Worm (Caenorhabditis elegans) whole organism, mixed stage, embryonic: ENCODE measurements around the gene acs-3.

ENCODE experiments used
- M03D4.4 ChIP-seq: sonication (generic microtip); optimal IDR thresholded peaks from 2 replicates; lab custom pipeline; 2017; ENCODE audit warnings: mild to moderate bottlenecking, missing genetic modification characterization, missing compliant biosample characterization
- bed-3 ChIP-seq: fragments of 200-800 bp; sonication (Bioruptor generic); optimal IDR thresholded peaks from 3 replicates; lab custom pipeline; 2018; ENCODE audit warnings: mild to moderate bottlenecking, missing genetic modification characterization, moderate library complexity, missing compliant biosample characterization
- ceh-39 ChIP-seq: fragments of 150-350 bp; optimal IDR thresholded peaks from 2 replicates; lab custom pipeline; 2014; ENCODE audit warnings: missing biosample characterization, missing genetic modification characterization
- ceh-43 ChIP-seq: fragments of 200-800 bp; sonication (Bioruptor generic); optimal IDR thresholded peaks from 2 replicates; lab custom pipeline; 2018; ENCODE audit warnings: mild to moderate bottlenecking, missing genetic modification characterization, moderate library complexity, missing compliant biosample characterization
- ceh-83 ChIP-seq: fragments of 200-800 bp; sonication (Bioruptor generic); optimal IDR thresholded peaks from 2 replicates; lab custom pipeline; 2018; ENCODE audit warnings: mild to moderate bottlenecking, missing genetic modification characterization, missing compliant biosample characterization
- cnd-1 ChIP-seq: fragments of 200-800 bp; sonication (Bioruptor generic); optimal IDR thresholded peaks from 2 replicates; lab custom pipeline; 2018; ENCODE audit warnings: mild to moderate bottlenecking, missing genetic modification characterization, missing compliant biosample characterization
- drap-1 ChIP-seq: fragments of 200-800 bp; sonication (Bioruptor generic); optimal IDR thresholded peaks from 3 replicates; lab custom pipeline; 2018; ENCODE audit warnings: mild to moderate bottlenecking, missing genetic modification characterization, missing compliant biosample characterization
- elt-1 ChIP-seq: sonication (generic microtip); optimal IDR thresholded peaks from 2 replicates; lab custom pipeline; 2017; ENCODE audit warnings: missing genetic modification characterization, mild to moderate bottlenecking, missing compliant biosample characterization, antibody characterized with exemption, moderate library complexity, borderline replicate concordance; ENCODE audit not compliant: insufficient read depth
- elt-3 ChIP-seq: fragments of 150-350 bp; optimal IDR thresholded peaks from 2 replicates; lab custom pipeline; 2014; ENCODE audit warnings: missing biosample characterization, missing genetic modification characterization
- flh-1 ChIP-seq: fragments of 200-800 bp; sonication (Bioruptor generic); optimal IDR thresholded peaks from 2 replicates; lab custom pipeline; 2018; ENCODE audit warnings: mild to moderate bottlenecking, missing genetic modification characterization, moderate library complexity, missing compliant biosample characterization
- ham-2 ChIP-seq: fragments of 200-800 bp; sonication (Bioruptor generic); optimal IDR thresholded peaks from 2 replicates; lab custom pipeline; 2018; ENCODE audit warnings: mild to moderate bottlenecking, missing genetic modification characterization, missing compliant biosample characterization
- hlh-1 ChIP-seq: fragments of 150-350 bp; optimal IDR thresholded peaks from 2 replicates; lab custom pipeline; 2014; ENCODE audit warnings: missing biosample characterization, missing genetic modification reagents, missing genetic modification characterization
- lin-13 ChIP-seq: fragments of 150-350 bp; optimal IDR thresholded peaks from 2 replicates; lab custom pipeline; 2014; ENCODE audit warnings: missing biosample characterization, missing genetic modification characterization
- lin-32 ChIP-seq: fragments of 200-800 bp; sonication (Bioruptor generic); optimal IDR thresholded peaks from 2 replicates; lab custom pipeline; 2018; ENCODE audit warnings: mild to moderate bottlenecking, missing genetic modification characterization, missing compliant biosample characterization
- lsy-2 ChIP-seq: fragments of 150-350 bp; optimal IDR thresholded peaks from 2 replicates; lab custom pipeline; 2014; ENCODE audit warnings: missing biosample characterization, missing genetic modification characterization
- mab-5 ChIP-seq: fragments of 150-350 bp; optimal IDR thresholded peaks from 2 replicates; lab custom pipeline; 2014; ENCODE audit warnings: missing biosample characterization, missing genetic modification characterization
- mep-1 ChIP-seq: fragments of 150-350 bp; optimal IDR thresholded peaks from 2 replicates; lab custom pipeline; 2017; ENCODE audit warnings: missing biosample characterization, missing genetic modification reagents, missing genetic modification characterization, inconsistent platforms
- mls-2 ChIP-seq: sonication (generic microtip); optimal IDR thresholded peaks from 2 replicates; lab custom pipeline; 2016; ENCODE audit warnings: mild to moderate bottlenecking, missing genetic modification characterization, moderate library complexity, missing compliant biosample characterization
- nhr-12 ChIP-seq: fragments of 150-350 bp; optimal IDR thresholded peaks from 2 replicates; lab custom pipeline; 2014; ENCODE audit warnings: missing biosample characterization, missing genetic modification characterization
- nhr-2 ChIP-seq: fragments of 150-350 bp; optimal IDR thresholded peaks from 2 replicates; lab custom pipeline; 2014; ENCODE audit warnings: missing biosample characterization, missing genetic modification characterization
- nhr-237 ChIP-seq: fragments of 150-350 bp; optimal IDR thresholded peaks from 2 replicates; lab custom pipeline; 2014; ENCODE audit warnings: missing biosample characterization, missing genetic modification characterization
- nhr-28 ChIP-seq: fragments of 150-350 bp; optimal IDR thresholded peaks from 2 replicates; lab custom pipeline; 2014; ENCODE audit warnings: missing biosample characterization, missing genetic modification characterization
- nhr-76 ChIP-seq: sonication (generic microtip); optimal IDR thresholded peaks from 2 replicates; lab custom pipeline; 2017; ENCODE audit warnings: missing biosample characterization, missing genetic modification characterization
- pha-4 ChIP-seq: fragments of 150-350 bp; optimal IDR thresholded peaks from 2 replicates; lab custom pipeline; 2018; ENCODE audit warnings: missing biosample characterization, missing genetic modification reagents, missing genetic modification characterization
- sem-2 ChIP-seq: fragments of 200-800 bp; sonication (Bioruptor generic); optimal IDR thresholded peaks from 2 replicates; lab custom pipeline; 2018; ENCODE audit warnings: mild to moderate bottlenecking, missing genetic modification characterization, missing compliant biosample characterization
- snpc-4 ChIP-seq: fragments of 150-350 bp; optimal IDR thresholded peaks from 2 replicates; lab custom pipeline; 2014; ENCODE audit warnings: missing biosample characterization, missing genetic modification characterization
- sptf-1 ChIP-seq: sonication (generic microtip); optimal IDR thresholded peaks from 2 replicates; lab custom pipeline; 2017; ENCODE audit warnings: mild to moderate bottlenecking, missing genetic modification characterization, moderate library complexity, missing compliant biosample characterization
- tbx-8 ChIP-seq: fragments of 200-800 bp; sonication (Bioruptor generic); optimal IDR thresholded peaks from 2 replicates; lab custom pipeline; 2018; ENCODE audit warnings: mild to moderate bottlenecking, missing genetic modification characterization, moderate library complexity, missing compliant biosample characterization
- unc-120 ChIP-seq: sonication (generic microtip); optimal IDR thresholded peaks from 2 replicates; lab custom pipeline; 2017; ENCODE audit warnings: missing genetic modification characterization, missing compliant biosample characterization; ENCODE audit not compliant: poor library complexity, severe bottlenecking
- unc-39 ChIP-seq: fragments of 150-350 bp; optimal IDR thresholded peaks from 2 replicates; lab custom pipeline; 2014; ENCODE audit warnings: missing biosample characterization, missing genetic modification characterization
- unc-62 ChIP-seq: fragments of 150-350 bp; optimal IDR thresholded peaks from 2 replicates; lab custom pipeline; 2014; ENCODE audit warnings: missing biosample characterization, missing genetic modification reagents, missing genetic modification characterization
- ztf-11 ChIP-seq: fragments of 150-350 bp; optimal IDR thresholded peaks from 2 replicates; lab custom pipeline; 2014; ENCODE audit warnings: missing biosample characterization, missing genetic modification characterization

acs-3 gene

DNA sequence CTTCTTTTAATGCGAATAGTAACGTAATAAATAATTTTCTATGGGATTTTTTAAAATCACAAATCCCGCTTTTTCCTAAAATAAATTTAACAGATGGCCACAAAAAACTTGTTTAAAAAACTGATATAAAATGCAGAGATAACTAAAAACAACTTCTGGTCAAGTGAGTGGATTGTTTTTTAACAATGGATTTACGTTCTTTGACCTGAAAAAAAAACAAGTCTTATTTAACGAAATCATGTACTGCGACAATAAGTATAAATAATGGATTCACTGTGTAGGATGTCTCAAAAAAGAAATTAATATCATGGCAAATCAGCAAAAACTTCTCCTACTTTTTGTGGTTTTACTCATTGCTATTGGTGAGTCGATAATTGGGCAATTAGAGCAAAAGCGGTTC, 12.2 kb upstream of the acs-3 start, which contains the start of gene fipr-25:
Gene fipr-25, plus strand, starts transcription at position 301 of the 400 bp plus-strand sequence.
- TF ChIP-seq ceh-83 (GFP tag; lab: Kevin White, UChicago) = no peak
- TF ChIP-seq pha-4 (tag; lab: Kevin White, UChicago) = no peak

DNA sequence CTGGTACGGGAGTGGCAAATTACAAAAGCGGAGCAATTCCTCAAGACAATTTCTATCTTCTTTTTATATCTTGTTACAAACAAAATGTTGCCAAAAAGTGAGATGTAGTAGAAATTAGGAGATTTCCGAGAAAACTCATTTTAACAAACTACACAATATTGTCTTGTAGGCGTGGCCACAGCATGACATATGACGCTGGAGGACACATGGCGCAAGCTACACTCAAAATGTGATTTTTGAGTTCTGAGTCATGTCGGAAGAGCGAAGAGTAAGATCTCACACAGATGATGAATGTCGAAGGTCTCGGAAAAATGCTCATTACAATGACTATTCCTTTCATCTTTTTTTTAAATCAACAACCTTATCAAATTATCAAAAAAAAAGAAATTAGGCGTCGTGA, 7.9 kb upstream of the acs-3 start, which contains the start of gene Y40B10B.1:
Gene Y40B10B.1, minus strand, starts transcription at position 101 of the 400 bp plus-strand sequence.
- no peak for TF ChIP-seq tbx-8
- TF ChIP-seq drap-1 = no peak
- TF ChIP-seq ceh-39 = no peak
- no peak for TF ChIP-seq unc-39
- no peak for TF ChIP-seq mep-1 (tag; lab: Kevin White, UChicago)
- TF ChIP-seq ceh-43 = no peak
- no peak for TF ChIP-seq sptf-1 (tag; lab: Kevin White, UChicago)
- no peak for TF ChIP-seq nhr-28 (tag; lab: Kevin White, UChicago)
- no peak for TF ChIP-seq bed-3 (GFP tag; lab: Kevin White, UChicago)
- TF ChIP-seq lin-13 (tag; lab: Kevin White, UChicago) = no peak
- TF ChIP-seq unc-120 (tag; lab: Kevin White, UChicago) = no peak
- no peak for TF ChIP-seq mab-5
- no peak for TF ChIP-seq ztf-11 (tag; lab: Kevin White, UChicago)
- TF ChIP-seq lin-32 (GFP tag; lab: Kevin White, UChicago) = no peak
- no peak for TF ChIP-seq flh-1 (GFP tag; lab: Kevin White, UChicago)
- no peak for TF ChIP-seq nhr-12 (tag; lab: Kevin White, UChicago)

DNA sequence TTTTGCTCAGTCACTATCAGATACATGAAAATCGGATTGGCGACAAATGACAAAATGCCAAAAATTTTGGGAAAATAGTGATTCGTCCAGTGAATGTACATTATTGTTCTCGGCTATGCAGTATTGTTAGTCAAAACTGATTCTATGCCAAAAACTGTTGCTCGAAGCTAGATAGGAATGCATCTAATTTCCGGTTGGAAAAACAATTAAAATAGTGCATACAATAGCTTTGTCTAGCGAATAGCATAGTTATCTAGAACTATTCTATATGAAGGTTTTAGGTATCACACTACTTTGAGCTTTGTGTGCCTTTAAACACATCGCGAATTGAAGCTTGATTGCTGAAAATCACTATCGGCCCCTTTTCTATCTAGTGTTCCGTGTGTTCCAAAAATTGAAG, 4.5 kb upstream of the acs-3 start, which contains the start of gene srj-15:
Gene srj-15, minus strand, starts transcription at position 101 of the 400 bp plus-strand sequence.
- TF ChIP-seq ztf-11 (tag; lab: Kevin White, UChicago) (no peak), lin-13 (tag; lab: Kevin White, UChicago) (no peak), M03D4.4 (tag; lab: Kevin White, UChicago) (no peak), nhr-237 (tag; lab: Kevin White, UChicago) (no peak), ceh-43 (no peak), unc-39 (no peak), lin-32 (GFP tag; lab: Kevin White, UChicago) (no peak), mep-1 (tag; lab: Kevin White, UChicago) (no peak), pha-4 (tag; lab: Kevin White, UChicago) (no peak), bed-3 (GFP tag; lab: Kevin White, UChicago) (no peak)

DNA sequence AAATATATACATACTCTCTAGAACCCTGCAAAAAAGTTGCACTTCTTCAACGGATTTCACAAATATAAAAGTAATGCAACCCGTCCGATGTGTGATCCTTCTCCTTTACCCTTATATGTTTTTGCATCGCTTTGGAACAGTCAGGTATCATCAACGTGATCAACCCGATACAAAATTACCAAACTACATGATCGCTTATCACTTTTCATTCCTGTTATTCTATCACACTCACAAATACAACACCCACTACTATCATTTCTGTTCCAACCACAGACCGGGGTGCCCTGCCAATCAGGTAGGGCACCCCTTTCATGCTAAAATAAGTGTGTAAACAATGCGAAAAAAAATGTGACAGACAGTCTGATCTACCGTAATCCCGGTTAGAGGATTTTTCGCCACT, 2.4 kb upstream of the acs-3 start:
- no peak for TF ChIP-seq bed-3 (GFP tag; lab: Kevin White, UChicago)
- TF ChIP-seq ceh-83 (GFP tag; lab: Kevin White, UChicago) = no peak
- TF ChIP-seq nhr-237 (tag; lab: Kevin White, UChicago) = no peak
- TF ChIP-seq nhr-76 = no peak
- TF ChIP-seq ham-2 (GFP tag; lab: Kevin White, UChicago) = no peak
- no peak for TF ChIP-seq cnd-1 (tag; lab: Kevin White, UChicago)
- no peak for TF ChIP-seq flh-1 (GFP tag; lab: Kevin White, UChicago)
- no peak for TF ChIP-seq ceh-39
- no peak for TF ChIP-seq mls-2 (tag; lab: Kevin White, UChicago)
- TF ChIP-seq sem-2 = no peak
- TF ChIP-seq lin-13 (tag; lab: Kevin White, UChicago) = no peak
- TF ChIP-seq pha-4 (tag; lab: Kevin White, UChicago) = no peak
- no peak for TF ChIP-seq hlh-1 (tag; lab: Kevin White, UChicago)
- no peak for TF ChIP-seq nhr-2 (tag; lab: Kevin White, UChicago)
- no peak for TF ChIP-seq unc-39
- no peak for TF ChIP-seq unc-120 (tag; lab: Kevin White, UChicago)

DNA sequence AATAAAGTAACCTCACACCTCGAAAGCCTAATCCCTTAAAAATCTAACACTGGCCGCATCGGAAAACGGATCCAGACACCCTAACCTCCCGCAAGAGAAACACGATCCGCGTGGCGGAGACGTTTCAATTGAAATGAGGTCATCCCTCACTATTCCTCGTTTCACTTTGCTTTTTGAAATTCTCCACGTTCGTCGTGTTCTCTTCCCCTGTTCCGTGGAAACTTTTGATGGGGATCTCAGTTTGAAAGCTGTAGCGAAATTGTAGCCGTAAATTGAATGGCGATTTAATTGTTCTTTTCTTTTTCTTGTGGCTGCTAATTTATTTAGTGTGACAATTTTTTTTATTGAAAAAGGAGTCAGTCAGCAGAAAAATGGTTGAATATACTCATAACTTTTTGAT, 519 bp upstream of the acs-3 start:
- TF ChIP-seq cnd-1 (tag; lab: Kevin White, UChicago) = no peak
- no peak for TF ChIP-seq nhr-237 (tag; lab: Kevin White, UChicago)
- TF ChIP-seq lsy-2 (tag; lab: Kevin White, UChicago) = no peak
- TF ChIP-seq ceh-83 (GFP tag; lab: Kevin White, UChicago) = no peak
- TF ChIP-seq nhr-12 (tag; lab: Kevin White, UChicago) = no peak
- no peak for TF ChIP-seq ceh-43
- TF ChIP-seq tbx-8 = no peak
- TF ChIP-seq nhr-2 (tag; lab: Kevin White, UChicago) = no peak
- TF ChIP-seq elt-1 (tag; lab: Kevin White, UChicago) = no peak
- TF ChIP-seq elt-3 = no peak
- TF ChIP-seq snpc-4 = no peak
- TF ChIP-seq mab-5 = no peak
- TF ChIP-seq unc-62 = no peak
